Worm (Caenorhabditis elegans) whole organism, late embryonic: ENCODE data around the gene ZK632.14.
A peak's percentile ranks its signal among the peaks of the same experiment; 100 is the strongest.

Experiments
- F13H6.1 ChIP-seq: sonication (generic microtip); optimal IDR thresholded peaks from 2 replicates; lab custom pipeline; 2016; ENCODE audit warnings: missing genetic modification characterization, missing compliant biosample characterization
- K02D7.2 ChIP-seq: sonication (generic microtip); optimal IDR thresholded peaks from 2 replicates; lab custom pipeline; 2017; ENCODE audit warnings: mild to moderate bottlenecking, missing genetic modification characterization, missing compliant biosample characterization
- K09A11.1 ChIP-seq: sonication (generic microtip); optimal IDR thresholded peaks from 2 replicates; lab custom pipeline; 2017; ENCODE audit warnings: antibody characterized with exemption, mild to moderate bottlenecking, missing genetic modification characterization, missing compliant biosample characterization; ENCODE audit not compliant: insufficient read depth
- T23F11.4 ChIP-seq: fragments of 200-800 bp; sonication (Bioruptor generic); optimal IDR thresholded peaks from 2 replicates; lab custom pipeline; 2018; ENCODE audit warnings: mild to moderate bottlenecking, missing genetic modification characterization, missing compliant biosample characterization
- Y22D7AL.16 ChIP-seq: sonication (generic microtip); optimal IDR thresholded peaks from 2 replicates; lab custom pipeline; 2016; ENCODE audit warnings: missing genetic modification characterization, missing compliant biosample characterization
- ahr-1 ChIP-seq: sonication (generic microtip); optimal IDR thresholded peaks from 2 replicates; lab custom pipeline; 2016; ENCODE audit warnings: missing genetic modification characterization, missing compliant biosample characterization
- ceh-14 ChIP-seq: sonication (generic microtip); optimal IDR thresholded peaks from 2 replicates; lab custom pipeline; 2016; ENCODE audit warnings: missing genotype, missing genetic modification characterization, missing compliant biosample characterization
- ceh-18 ChIP-seq: sonication (generic microtip); optimal IDR thresholded peaks from 2 replicates; lab custom pipeline; 2016; ENCODE audit warnings: missing genetic modification characterization, missing compliant biosample characterization
- ceh-2 ChIP-seq: sonication (generic microtip); optimal IDR thresholded peaks from 2 replicates; lab custom pipeline; 2016; ENCODE audit warnings: missing genotype, missing genetic modification characterization, missing compliant biosample characterization
- ceh-22 ChIP-seq: sonication (generic microtip); optimal IDR thresholded peaks from 2 replicates; lab custom pipeline; 2017; ENCODE audit warnings: missing biosample characterization, missing genetic modification characterization
- ceh-24 ChIP-seq: sonication (generic microtip); optimal IDR thresholded peaks from 2 replicates; lab custom pipeline; 2016; ENCODE audit warnings: mild to moderate bottlenecking, missing genetic modification characterization, missing compliant biosample characterization
- ceh-30 ChIP-seq: fragments of 150-350 bp; optimal IDR thresholded peaks from 2 replicates; lab custom pipeline; 2014; ENCODE audit warnings: missing biosample characterization, missing genetic modification characterization
- ceh-31 ChIP-seq: sonication (generic microtip); optimal IDR thresholded peaks from 2 replicates; lab custom pipeline; 2016; ENCODE audit warnings: missing genetic modification characterization, missing compliant biosample characterization
- ceh-34 ChIP-seq: sonication (generic microtip); optimal IDR thresholded peaks from 2 replicates; lab custom pipeline; 2016; ENCODE audit warnings: mild to moderate bottlenecking, missing genetic modification characterization, missing compliant biosample characterization
- ceh-45 ChIP-seq: fragments of 200-800 bp; sonication (Bioruptor generic); IDR thresholded peaks from 2 replicates; pipeline ENCODE4 v1.3.6; 2022; ENCODE audit warnings: missing genetic modification reagents, missing genetic modification characterization, missing compliant biosample characterization
- ceh-9 ChIP-seq: sonication (generic microtip); optimal IDR thresholded peaks from 2 replicates; lab custom pipeline; 2016; ENCODE audit warnings: mild to moderate bottlenecking, missing genetic modification characterization, inconsistent platforms, missing compliant biosample characterization
- dmd-4 ChIP-seq: sonication (generic microtip); optimal IDR thresholded peaks from 2 replicates; lab custom pipeline; 2016; ENCODE audit warnings: borderline replicate concordance, missing genetic modification characterization, missing compliant biosample characterization
- elt-2 ChIP-seq: sonication (generic microtip); optimal IDR thresholded peaks from 2 replicates; lab custom pipeline; 2016; ENCODE audit warnings: missing genetic modification reagents, missing genetic modification characterization, missing compliant biosample characterization
- elt-4 ChIP-seq: sonication (generic microtip); optimal IDR thresholded peaks from 2 replicates; lab custom pipeline; 2016; ENCODE audit warnings: missing genetic modification characterization, missing compliant biosample characterization
- eyg-1 ChIP-seq: sonication (generic microtip); optimal IDR thresholded peaks from 2 replicates; lab custom pipeline; 2016; ENCODE audit warnings: missing genotype, missing genetic modification characterization, missing compliant biosample characterization
- fkh-10 ChIP-seq: fragments of 150-350 bp; optimal IDR thresholded peaks from 2 replicates; lab custom pipeline; 2014; ENCODE audit warnings: missing biosample characterization, missing genetic modification reagents, missing genetic modification characterization
- fkh-6 ChIP-seq: sonication (generic microtip); optimal IDR thresholded peaks from 2 replicates; lab custom pipeline; 2016; ENCODE audit warnings: missing genetic modification characterization, missing compliant biosample characterization
- gmeb-2 ChIP-seq: sonication (generic microtip); optimal IDR thresholded peaks from 2 replicates; lab custom pipeline; 2016; ENCODE audit warnings: missing genetic modification characterization, inconsistent platforms, missing compliant biosample characterization
- hlh-13 ChIP-seq: fragments of 200-800 bp; sonication (Bioruptor generic); optimal IDR thresholded peaks from 2 replicates; lab custom pipeline; 2018; ENCODE audit warnings: mild to moderate bottlenecking, missing genetic modification characterization, missing compliant biosample characterization
- lin-11 ChIP-seq: fragments of 200-800 bp; sonication (Bioruptor generic); optimal IDR thresholded peaks from 2 replicates; lab custom pipeline; 2018; ENCODE audit warnings: mild to moderate bottlenecking, missing genetic modification characterization, missing compliant biosample characterization
- mec-3 ChIP-seq: sonication (generic microtip); optimal IDR thresholded peaks from 2 replicates; lab custom pipeline; 2016; ENCODE audit warnings: borderline replicate concordance, missing genetic modification characterization, missing compliant biosample characterization
- nhr-11 ChIP-seq: fragments of 150-350 bp; optimal IDR thresholded peaks from 2 replicates; lab custom pipeline; 2014; ENCODE audit warnings: missing biosample characterization, missing genetic modification characterization
- nhr-232 ChIP-seq: sonication (generic microtip); optimal IDR thresholded peaks from 2 replicates; lab custom pipeline; 2016; ENCODE audit warnings: missing genetic modification characterization, missing compliant biosample characterization
- npax-4 ChIP-seq: sonication (generic microtip); optimal IDR thresholded peaks from 2 replicates; lab custom pipeline; 2016; ENCODE audit warnings: missing genetic modification characterization, missing compliant biosample characterization
- pag-3 ChIP-seq: sonication (generic microtip); optimal IDR thresholded peaks from 2 replicates; lab custom pipeline; 2016; ENCODE audit warnings: missing compliant biosample characterization, missing genetic modification characterization, borderline replicate concordance
- pat-9 ChIP-seq: fragments of 200-800 bp; sonication (Bioruptor generic); optimal IDR thresholded peaks from 2 replicates; lab custom pipeline; 2018; ENCODE audit warnings: mild to moderate bottlenecking, missing genetic modification characterization, moderate library complexity, missing compliant biosample characterization
- pax-1 ChIP-seq: fragments of 150-350 bp; optimal IDR thresholded peaks from 2 replicates; lab custom pipeline; 2014; ENCODE audit warnings: missing biosample characterization, missing genetic modification characterization
- pha-2 ChIP-seq: sonication (generic microtip); optimal IDR thresholded peaks from 2 replicates; lab custom pipeline; 2017; ENCODE audit warnings: mild to moderate bottlenecking, missing genetic modification characterization, missing compliant biosample characterization
- pha-4 ChIP-seq: fragments of 150-350 bp; optimal IDR thresholded peaks from 2 replicates; lab custom pipeline; 2018; ENCODE audit warnings: missing biosample characterization, missing genetic modification reagents, missing genetic modification characterization
- pqm-1 ChIP-seq: sonication (generic microtip); optimal IDR thresholded peaks from 2 replicates; lab custom pipeline; 2016; ENCODE audit warnings: missing genetic modification characterization, missing compliant biosample characterization
- pros-1 ChIP-seq: fragments of 150-350 bp; optimal IDR thresholded peaks from 2 replicates; lab custom pipeline; 2014; ENCODE audit warnings: missing biosample characterization, missing genetic modification reagents, missing genetic modification characterization
- ref-2 ChIP-seq: sonication (generic microtip); optimal IDR thresholded peaks from 2 replicates; lab custom pipeline; 2016; ENCODE audit warnings: missing genetic modification characterization, missing compliant biosample characterization
- rnt-1 ChIP-seq: sonication (generic microtip); optimal IDR thresholded peaks from 2 replicates; lab custom pipeline; 2016; ENCODE audit warnings: missing genetic modification characterization, missing compliant biosample characterization
- sdc-2 ChIP-seq: sonication (generic microtip); optimal IDR thresholded peaks from 2 replicates; lab custom pipeline; 2016; ENCODE audit warnings: missing genotype, missing genetic modification characterization, missing compliant biosample characterization
- sox-2 ChIP-seq: fragments of 200-800 bp; sonication (Bioruptor generic); IDR thresholded peaks from 2 replicates; pipeline ENCODE4 v1.3.6; 2022; ENCODE audit warnings: missing genetic modification reagents, missing genetic modification characterization, missing compliant biosample characterization
- syd-9 ChIP-seq: sonication (generic microtip); optimal IDR thresholded peaks from 2 replicates; lab custom pipeline; 2016; ENCODE audit warnings: mild to moderate bottlenecking, missing genetic modification characterization, moderate library complexity, missing compliant biosample characterization
- tbx-2 ChIP-seq: sonication (generic microtip); optimal IDR thresholded peaks from 2 replicates; lab custom pipeline; 2016; ENCODE audit warnings: missing genetic modification characterization, missing compliant biosample characterization
- tbx-7 ChIP-seq: sonication (generic microtip); optimal IDR thresholded peaks from 2 replicates; lab custom pipeline; 2016; ENCODE audit warnings: missing genotype, missing genetic modification characterization, missing compliant biosample characterization
- ttx-3 ChIP-seq: sonication (generic microtip); optimal IDR thresholded peaks from 2 replicates; lab custom pipeline; 2016; ENCODE audit warnings: missing genetic modification reagents, missing genetic modification characterization, missing compliant biosample characterization
- unc-42 ChIP-seq: sonication (generic microtip); optimal IDR thresholded peaks from 2 replicates; lab custom pipeline; 2016; ENCODE audit warnings: missing genotype, missing genetic modification characterization, missing compliant biosample characterization
- unc-55 ChIP-seq: sonication (generic microtip); optimal IDR thresholded peaks from 2 replicates; lab custom pipeline; 2017; ENCODE audit warnings: missing biosample characterization, missing genetic modification reagents, missing genetic modification characterization
- unc-86 ChIP-seq: sonication (generic microtip); optimal IDR thresholded peaks from 2 replicates; lab custom pipeline; 2016; ENCODE audit warnings: missing genetic modification characterization, missing compliant biosample characterization
- zip-5 ChIP-seq: sonication (generic microtip); optimal IDR thresholded peaks from 2 replicates; lab custom pipeline; 2016; ENCODE audit warnings: missing genetic modification characterization, missing compliant biosample characterization

The ZK632.14 gene

ce11 chrIII:9813146-9813545 is at the start of gene ZK632.14:
TSS of gene ZK632.14 (plus strand) at chrIII:9813446.
- no peak for TF ChIP-seq dmd-4 (tag; lab: Kevin White, UChicago)
- no peak for TF ChIP-seq lin-11 (tag; lab: Kevin White, UChicago)
- TF ChIP-seq unc-55, result no peak
- TF ChIP-seq tbx-7 (tag; lab: Kevin White, UChicago), result no peak
- TF ChIP-seq fkh-6, result no peak
- no peak for TF ChIP-seq ceh-31 (tag; lab: Kevin White, UChicago)
- no peak for TF ChIP-seq zip-5 (tag; lab: Kevin White, UChicago)

DNA sequence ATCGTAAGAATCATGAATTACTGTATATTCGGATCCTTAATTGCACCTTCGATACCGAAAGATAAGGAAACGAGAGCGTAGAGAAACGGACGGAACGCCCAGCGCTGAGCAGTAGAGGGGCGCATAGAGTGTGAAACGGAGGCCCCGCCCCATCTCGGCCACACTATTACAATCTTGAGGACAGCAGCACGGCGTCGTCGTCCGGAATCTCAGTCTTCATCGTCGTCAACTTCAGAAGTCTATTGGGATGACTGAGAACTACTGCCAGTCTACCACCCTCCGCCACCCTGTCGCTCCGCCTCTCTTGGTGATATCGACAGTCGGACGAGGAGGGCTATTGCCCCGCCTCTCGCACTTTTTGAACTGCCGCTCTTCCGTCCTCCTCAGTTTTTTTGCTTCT is 48.5 kb upstream of the ZK632.14 start:
- no peak for TF ChIP-seq unc-42 (tag; lab: Kevin White, UChicago)
- TF ChIP-seq T23F11.4 (GFP tag; lab: Kevin White, UChicago), result no peak
- no peak for TF ChIP-seq ceh-34 (tag; lab: Kevin White, UChicago)
- TF ChIP-seq hlh-13 (GFP tag; lab: Kevin White, UChicago), result no peak
- TF ChIP-seq zip-5 (tag; lab: Kevin White, UChicago), result no peak
- no peak for TF ChIP-seq Y22D7AL.16
- TF ChIP-seq ttx-3 (tag; lab: Kevin White, UChicago), result no peak
- TF ChIP-seq sox-2, result no peak
- TF ChIP-seq, all 69 proteins: peak for 0

DNA sequence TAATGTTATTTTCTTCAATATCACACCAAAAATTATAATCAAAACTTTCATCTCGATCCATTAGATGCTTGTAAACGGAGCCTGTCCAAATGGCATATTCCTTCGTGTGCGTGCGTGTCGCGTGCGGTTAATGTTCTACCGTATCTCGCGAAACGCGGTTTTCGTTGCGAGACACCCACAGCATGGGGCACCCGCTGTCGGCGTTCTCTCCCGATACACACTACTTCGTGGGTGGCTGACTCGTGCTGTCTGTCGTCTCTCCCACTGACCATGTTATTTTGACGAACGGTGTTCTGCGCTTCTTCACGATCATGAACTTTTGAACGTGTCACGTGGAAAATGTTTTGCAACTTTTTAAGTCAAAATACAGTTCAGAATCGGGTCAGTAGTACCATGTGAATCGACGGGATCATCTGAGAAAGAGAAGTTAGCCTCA is 47.8 kb upstream of the ZK632.14 start:
- peak; percentile 74 for TF ChIP-seq T23F11.4 (GFP tag; lab: Kevin White, UChicago)
- peak; percentile 82 for TF ChIP-seq ceh-30 (tag; lab: Kevin White, UChicago)
- no peak for TF ChIP-seq npax-4
- no peak for TF ChIP-seq ceh-24 (tag; lab: Kevin White, UChicago)
- TF ChIP-seq K02D7.2 (tag; lab: Kevin White, UChicago), result peak; percentile 29
- peak; percentile 56 for TF ChIP-seq pax-1
- peak; percentile 55 for TF ChIP-seq ceh-45 (GFP tag; lab: Robert Waterston, UW)
- TF ChIP-seq pros-1, result peak; percentile 92
- peak; percentile 79 for TF ChIP-seq pha-2
- TF ChIP-seq rnt-1 (tag; lab: Kevin White, UChicago), result peak; percentile 94
- TF ChIP-seq elt-4 (tag; lab: Kevin White, UChicago), result no peak
- TF ChIP-seq ahr-1 (tag; lab: Kevin White, UChicago), result peak; percentile 8
- TF ChIP-seq ceh-22 (tag; lab: Kevin White, UChicago), result no peak
- peak; percentile 57 for TF ChIP-seq pqm-1 (tag; lab: Kevin White, UChicago)
- peak; percentile 93 for TF ChIP-seq ceh-18 (tag; lab: Kevin White, UChicago)
- no peak for TF ChIP-seq fkh-10 (GFP tag; lab: Kevin White, UChicago)
- TF ChIP-seq unc-55, result peak; percentile 70
- peak; percentile 51 for TF ChIP-seq Y22D7AL.16
- peak; percentile 84 for TF ChIP-seq syd-9 (tag; lab: Kevin White, UChicago)
- peak; percentile 52 for TF ChIP-seq unc-86 (tag; lab: Kevin White, UChicago)
- TF ChIP-seq nhr-11 (tag; lab: Kevin White, UChicago), result no peak
- TF ChIP-seq elt-2 (tag; lab: Kevin White, UChicago), result peak; percentile 78
- TF ChIP-seq pat-9, result peak; percentile 77
- peak; percentile 9 for TF ChIP-seq zip-5 (tag; lab: Kevin White, UChicago)
- TF ChIP-seq ref-2 (tag; lab: Kevin White, UChicago), result peak; percentile 98
- no peak for TF ChIP-seq mec-3
- peak; percentile 36 for TF ChIP-seq K09A11.1 (tag; lab: Kevin White, UChicago)
- peak; percentile 88 for TF ChIP-seq ceh-31 (tag; lab: Kevin White, UChicago)
- no peak for TF ChIP-seq pha-4 (tag; lab: Kevin White, UChicago)
- TF ChIP-seq F13H6.1, result peak; percentile 89
- TF ChIP-seq nhr-232, result no peak
- TF ChIP-seq dmd-4 (tag; lab: Kevin White, UChicago), result peak; percentile 79
- no peak for TF ChIP-seq ceh-9 (tag; lab: Kevin White, UChicago)
- peak; percentile 92 for TF ChIP-seq tbx-2
- TF ChIP-seq ceh-2 (tag; lab: Kevin White, UChicago), result peak; percentile 51
- peak; percentile 52 for TF ChIP-seq eyg-1 (tag; lab: Kevin White, UChicago)
- TF ChIP-seq sdc-2, result peak; percentile 45
- peak; percentile 54 for TF ChIP-seq ceh-14
- TF ChIP-seq sox-2, result peak; percentile 61
- peak; percentile 65 for TF ChIP-seq gmeb-2
- TF ChIP-seq pag-3 (tag; lab: Kevin White, UChicago), result no peak
- peak; percentile 59 for TF ChIP-seq tbx-7 (tag; lab: Kevin White, UChicago)
